Fruit fly (Drosophila melanogaster) whole organism, wandering third instar larva: ENCODE measurements around the gene Tom.

ENCODE experiments used
- CG32264 ChIP-seq: fragments of 200-800 bp; sonication (Bioruptor generic); optimal IDR thresholded peaks from 2 replicates; lab custom pipeline; 2016; ENCODE audit warnings: missing biosample characterization, missing genetic modification characterization
- CG9705 ChIP-seq: fragments of 200-800 bp; sonication (Bioruptor generic); optimal IDR thresholded peaks from 2 replicates; lab custom pipeline; 2018; ENCODE audit warnings: missing biosample characterization, mild to moderate bottlenecking, missing genetic modification characterization
- CrebA ChIP-seq: fragments of 200-800 bp; sonication (Bioruptor generic); optimal IDR thresholded peaks from 2 replicates; lab custom pipeline; 2016; ENCODE audit warnings: missing biosample characterization, mild to moderate bottlenecking, missing genetic modification characterization, borderline replicate concordance
- Dfd ChIP-seq: fragments of >200 bp; optimal IDR thresholded peaks from 2 replicates; lab custom pipeline; 2017; ENCODE audit warnings: missing biosample characterization, missing genetic modification characterization
- Dif ChIP-seq: fragments of 200-275, 200-300 bp; sonication (Bioruptor generic); optimal IDR thresholded peaks from 2 replicates; lab custom pipeline; 2018; ENCODE audit warnings: missing biosample characterization, missing genetic modification characterization; ENCODE audit not compliant: partially characterized antibody
- GATAd ChIP-seq: sonication (Bioruptor generic); optimal IDR thresholded peaks from 2 replicates; lab custom pipeline; 2016; ENCODE audit warnings: missing biosample characterization, missing genetic modification characterization
- HLH106 ChIP-seq: fragments of 200-800 bp; optimal IDR thresholded peaks from 3 replicates; lab custom pipeline; 2019; ENCODE audit warnings: missing biosample characterization, mild to moderate bottlenecking, missing genetic modification characterization, moderate library complexity
- Hr78 ChIP-seq: fragments of >200 bp; optimal IDR thresholded peaks from 2 replicates; lab custom pipeline; 2017; ENCODE audit warnings: missing biosample characterization, missing genetic modification characterization
- Hr83 ChIP-seq: fragments of 200-300 bp; sonication (Bioruptor generic); optimal IDR thresholded peaks from 2 replicates; lab custom pipeline; 2016; ENCODE audit warnings: missing biosample characterization, mild to moderate bottlenecking, missing genetic modification characterization, moderate library complexity; ENCODE audit not compliant: poor library complexity, severe bottlenecking
- Jra ChIP-seq: sonication (Bioruptor generic); optimal IDR thresholded peaks from 2 replicates; lab custom pipeline; 2016; ENCODE audit warnings: missing biosample characterization, missing genetic modification characterization
- Mio ChIP-seq: sonication (Bioruptor generic); optimal IDR thresholded peaks from 2 replicates; lab custom pipeline; 2016; ENCODE audit warnings: missing biosample characterization, missing genetic modification characterization
- N ChIP-seq: fragments of >200 bp; optimal IDR thresholded peaks from 2 replicates; lab custom pipeline; 2018; ENCODE audit warnings: missing biosample characterization, missing external identifiers, missing genetic modification characterization
- OdsH ChIP-seq: fragments of 200-800 bp; sonication (Bioruptor generic); optimal IDR thresholded peaks from 2 replicates; lab custom pipeline; 2016; ENCODE audit warnings: missing biosample characterization, mild to moderate bottlenecking, missing genetic modification characterization
- Rel ChIP-seq, 2 experiments: fragments of 200-800 bp; sonication (Bioruptor generic) in 1 of 2; optimal IDR thresholded peaks; 2 replicates in 1 of 2; 3 replicates in 1 of 2; lab custom pipeline; 2016 to 2019; ENCODE audit warnings: mild to moderate bottlenecking in 2 of 2, missing biosample characterization in 2 of 2, missing genetic modification characterization in 2 of 2, moderate library complexity in 1 of 2
- br ChIP-seq: fragments of 200-800 bp; sonication (Bioruptor generic); optimal IDR thresholded peaks from 2 replicates; lab custom pipeline; 2016; ENCODE audit warnings: missing biosample characterization, missing genetic modification characterization
- dl ChIP-seq, 2 experiments: fragments of 175-275, 200-275 bp in 1 of 2; fragments of 200-275 bp in 1 of 2; sonication (Bioruptor generic); optimal IDR thresholded peaks; lab custom pipeline; 2018; ENCODE audit warnings: mild to moderate bottlenecking in 2 of 2, missing biosample characterization in 2 of 2, missing genetic modification characterization in 2 of 2, moderate library complexity in 2 of 2; ENCODE audit not compliant: partially characterized antibody in 2 of 2, insufficient read depth in 1 of 2
- dmrt93B ChIP-seq: fragments of 200-800 bp; sonication (Bioruptor generic); optimal IDR thresholded peaks from 2 replicates; lab custom pipeline; 2018; ENCODE audit warnings: missing biosample characterization, mild to moderate bottlenecking, missing genetic modification characterization
- dsf ChIP-seq: sonication (Bioruptor generic); optimal IDR thresholded peaks from 2 replicates; lab custom pipeline; 2016; ENCODE audit warnings: missing biosample characterization, missing genetic modification characterization, borderline replicate concordance
- foxo ChIP-seq, 2 experiments: fragments of 200-800 bp; sonication (Bioruptor generic); optimal IDR thresholded peaks; 2 replicates in 1 of 2; 3 replicates in 1 of 2; lab custom pipeline; 2016 to 2017; ENCODE audit warnings: missing biosample characterization in 2 of 2, missing genetic modification characterization in 2 of 2
- fru ChIP-seq: fragments of 200-800 bp; sonication (Bioruptor generic); optimal IDR thresholded peaks from 3 replicates; lab custom pipeline; 2016; ENCODE audit warnings: missing biosample characterization, mild to moderate bottlenecking, missing genetic modification characterization
- h ChIP-seq: fragments of 200-800 bp; sonication (Bioruptor generic); optimal IDR thresholded peaks from 3 replicates; lab custom pipeline; 2016; ENCODE audit warnings: missing biosample characterization, mild to moderate bottlenecking, missing genetic modification characterization
- jim ChIP-seq: fragments of 175-275, 200-325 bp; sonication (Bioruptor generic); optimal IDR thresholded peaks from 2 replicates; lab custom pipeline; 2016; ENCODE audit warnings: missing biosample characterization, mild to moderate bottlenecking, missing genetic modification characterization
- lola ChIP-seq: fragments of >200 bp; optimal IDR thresholded peaks from 2 replicates; lab custom pipeline; 2017; ENCODE audit warnings: missing biosample characterization, missing genetic modification characterization
- pan ChIP-seq: fragments of >200 bp; optimal IDR thresholded peaks from 2 replicates; lab custom pipeline; 2017
- psq ChIP-seq: fragments of 200-800 bp; sonication (Bioruptor generic); optimal IDR thresholded peaks from 3 replicates; lab custom pipeline; 2017; ENCODE audit warnings: missing biosample characterization, mild to moderate bottlenecking, missing genetic modification characterization, moderate library complexity
- rgr ChIP-seq: fragments of 200-800 bp; sonication (Bioruptor generic); optimal IDR thresholded peaks from 3 replicates; lab custom pipeline; 2016; ENCODE audit warnings: missing biosample characterization, mild to moderate bottlenecking, missing genetic modification characterization
- sage ChIP-seq: fragments of 200-800 bp; sonication (Bioruptor generic); optimal IDR thresholded peaks from 2 replicates; lab custom pipeline; 2016; ENCODE audit warnings: missing biosample characterization, mild to moderate bottlenecking, missing genetic modification characterization
- sv ChIP-seq: fragments of 200-800 bp; sonication (Bioruptor generic); optimal IDR thresholded peaks from 3 replicates; lab custom pipeline; 2016; ENCODE audit warnings: missing biosample characterization, missing genetic modification characterization
- tai ChIP-seq: sonication (Bioruptor generic); optimal IDR thresholded peaks from 2 replicates; lab custom pipeline; 2016; ENCODE audit warnings: missing biosample characterization, missing genetic modification characterization
- usp ChIP-seq: fragments of >200 bp; optimal IDR thresholded peaks from 2 replicates; lab custom pipeline; 2017; ENCODE audit warnings: missing biosample characterization, missing genetic modification characterization
- woc ChIP-seq: sonication (Bioruptor generic); optimal IDR thresholded peaks from 2 replicates; lab custom pipeline; 2016; ENCODE audit warnings: missing biosample characterization, mild to moderate bottlenecking, missing genetic modification characterization

Gene Tom

dm6 chr3L:14966199-14966858, 2.8 kb upstream of the Tom start:
- TF ChIP-seq Hr78 (GFP tag; lab: Kevin White, UChicago) (no peak), Dfd (GFP tag; lab: Kevin White, UChicago) (no peak), Mio (GFP tag; lab: Kevin White, UChicago) (no peak), CG32264 (GFP tag; lab: Kevin White, UChicago) (no peak), Dif (no peak), sv (no peak), h (GFP tag; lab: Kevin White, UChicago) (no peak), psq (GFP tag; lab: Kevin White, UChicago) (no peak), foxo (GFP tag; optimal IDR thresholded peaks at IDR 0.05; lab: Kevin White, UChicago) (no peak), dsf (no peak), N (no peak), Jra (GFP tag; lab: Kevin White, UChicago) (no peak), pan (no peak), CrebA (GFP tag; lab: Kevin White, UChicago) (no peak), Hr83 (no peak), woc (GFP tag; lab: Kevin White, UChicago) (no peak), rgr (GFP tag; lab: Kevin White, UChicago) (no peak), dmrt93B (GFP tag; lab: Kevin White, UChicago) (no peak), Rel (GFP tag; optimal IDR thresholded peaks at IDR 0.05; lab: Kevin White, UChicago) (no peak), Rel (tag; optimal IDR thresholded peaks at IDR 0.05; lab: Kevin White, UChicago) (no peak)
- TF ChIP-seq, all 38 proteins: peak for 0

- TF ChIP-seq Mio (GFP tag; lab: Kevin White, UChicago) (no peak), pan (no peak), tai (GFP tag; lab: Kevin White, UChicago) (no peak), fru (GFP tag; lab: Kevin White, UChicago) (no peak), sv (no peak), GATAd (GFP tag; lab: Kevin White, UChicago) (no peak), jim (GFP tag; lab: Kevin White, UChicago) (no peak), usp (no peak), sage (GFP tag; lab: Kevin White, UChicago) (no peak), Jra (GFP tag; lab: Kevin White, UChicago) (no peak), CrebA (GFP tag; lab: Kevin White, UChicago) (no peak), CG32264 (GFP tag; lab: Kevin White, UChicago) (no peak)
Measured at dm6 chr3L:14967691-14968538, 1.2 kb upstream of the Tom start.

- TF ChIP-seq CG32264 (GFP tag; lab: Kevin White, UChicago) (no peak), CG9705 (GFP tag; lab: Kevin White, UChicago) (no peak), lola (no peak), Mio (GFP tag; lab: Kevin White, UChicago) (no peak), psq (GFP tag; lab: Kevin White, UChicago) (no peak), Rel (GFP tag; optimal IDR thresholded peaks at IDR 0.05; lab: Kevin White, UChicago) (no peak), Rel (tag; optimal IDR thresholded peaks at IDR 0.05; lab: Kevin White, UChicago) (no peak), usp (no peak), CrebA (GFP tag; lab: Kevin White, UChicago) (no peak), OdsH (no peak), dmrt93B (GFP tag; lab: Kevin White, UChicago) (no peak), dl (GFP tag; optimal IDR thresholded peaks at IDR 0.05; lab: Kevin White, UChicago; ENCODE audit: insufficient read depth in 1 of 2, partially characterized antibody in 2 of 2) (no peak), jim (GFP tag; lab: Kevin White, UChicago) (no peak), Dfd (GFP tag; lab: Kevin White, UChicago) (no peak), N (no peak), woc (GFP tag; lab: Kevin White, UChicago) (no peak), Hr78 (GFP tag; lab: Kevin White, UChicago) (no peak), br (no peak), Jra (GFP tag; lab: Kevin White, UChicago) (no peak), pan (no peak), HLH106 (no peak)
Measured at dm6 chr3L:14968553-14968952, 591 bp upstream of the Tom start.
